Worm (Caenorhabditis elegans): Measurements from ENCODE around the gene T13C5.3.

- TF ChIP-seq nhr-76 (tag; optimal IDR thresholded peaks at IDR 0.05) (no peak), nhr-12 (tag; optimal IDR thresholded peaks at IDR 0.05) (no peak)
Observed at ce11 chrX:6145921-6146320, 32.4 kb upstream of the T13C5.3 start.
